Worm (Caenorhabditis elegans) whole organism, L1 larva: Measurements from ENCODE around the gene srx-17.

ENCODE experiments used
- F16B12.6 ChIP-seq: fragments of 150-350 bp; optimal IDR thresholded peaks from 2 replicates; lab custom pipeline; 2014; ENCODE audit warnings: missing biosample characterization, missing genetic modification characterization
- aha-1 ChIP-seq: fragments of 150-350 bp; optimal IDR thresholded peaks from 2 replicates; lab custom pipeline; 2014; ENCODE audit warnings: missing biosample characterization, missing genetic modification characterization
- alr-1 ChIP-seq: fragments of 200-800 bp; sonication (Bioruptor generic); optimal IDR thresholded peaks from 2 replicates; lab custom pipeline; 2018; ENCODE audit warnings: borderline replicate concordance, mild to moderate bottlenecking, missing genetic modification characterization, missing compliant biosample characterization
- aly-2 ChIP-seq: fragments of 150-350 bp; optimal IDR thresholded peaks from 2 replicates; lab custom pipeline; 2014; ENCODE audit warnings: missing biosample characterization, missing genetic modification characterization
- ceh-8 ChIP-seq: fragments of 200-800 bp; sonication (Bioruptor generic); optimal IDR thresholded peaks from 2 replicates; lab custom pipeline; 2018; ENCODE audit warnings: mild to moderate bottlenecking, missing genetic modification characterization, moderate library complexity, missing compliant biosample characterization
- dsc-1 ChIP-seq: sonication (generic microtip); optimal IDR thresholded peaks from 2 replicates; lab custom pipeline; 2016; ENCODE audit warnings: mild to moderate bottlenecking, missing genetic modification characterization, missing compliant biosample characterization
- efl-1 ChIP-seq, 4 experiments: fragments of 150-350 bp; optimal IDR thresholded peaks in 3 of 4; peaks in 1 of 4; 1 replicate in 1 of 4; 2 replicates in 3 of 4; lab custom pipeline; 2014; ENCODE audit warnings: missing biosample characterization in 2 of 4, missing genetic modification characterization in 2 of 4, missing genetic modification reagents in 2 of 4
- egl-13 ChIP-seq: sonication (generic microtip); optimal IDR thresholded peaks from 2 replicates; lab custom pipeline; 2016; ENCODE audit warnings: missing genotype, missing genetic modification reagents, missing genetic modification characterization, missing compliant biosample characterization
- fkh-4 ChIP-seq: sonication (generic microtip); optimal IDR thresholded peaks from 2 replicates; lab custom pipeline; 2016; ENCODE audit warnings: missing compliant biosample characterization, missing genetic modification characterization, borderline replicate concordance
- grh-1 ChIP-seq: fragments of 200-800 bp; sonication (Bioruptor generic); IDR thresholded peaks from 2 replicates; pipeline ENCODE4 v1.3.6; 2022; ENCODE audit warnings: missing genetic modification reagents, missing genetic modification characterization, missing compliant biosample characterization
- hlh-17 ChIP-seq: fragments of 200-800 bp; sonication (Bioruptor generic); optimal IDR thresholded peaks from 2 replicates; lab custom pipeline; 2018; ENCODE audit warnings: missing genetic modification characterization, mild to moderate bottlenecking, missing compliant biosample characterization, moderate library complexity, borderline replicate concordance
- hlh-4 ChIP-seq: sonication (generic microtip); optimal IDR thresholded peaks from 2 replicates; lab custom pipeline; 2016; ENCODE audit warnings: mild to moderate bottlenecking, missing genetic modification characterization, missing compliant biosample characterization
- hpl-2 ChIP-seq: fragments of 150-350 bp; optimal IDR thresholded peaks from 2 replicates; lab custom pipeline; 2014; ENCODE audit warnings: missing biosample characterization, missing genetic modification reagents, missing genetic modification characterization
- irx-1 ChIP-seq: sonication (generic microtip); optimal IDR thresholded peaks from 2 replicates; lab custom pipeline; 2016; ENCODE audit warnings: missing genetic modification characterization, missing compliant biosample characterization
- lin-13 ChIP-seq: fragments of 150-350 bp; optimal IDR thresholded peaks from 2 replicates; lab custom pipeline; 2014; ENCODE audit warnings: missing biosample characterization, missing genetic modification reagents, missing genetic modification characterization
- lin-14 ChIP-seq: fragments of 200-800 bp; sonication (Bioruptor generic); optimal IDR thresholded peaks from 2 replicates; lab custom pipeline; 2018; ENCODE audit warnings: mild to moderate bottlenecking, missing genetic modification characterization, moderate library complexity, missing compliant biosample characterization
- lir-3 ChIP-seq: sonication (generic microtip); optimal IDR thresholded peaks from 2 replicates; lab custom pipeline; 2016; ENCODE audit warnings: mild to moderate bottlenecking, missing genetic modification characterization, moderate library complexity, missing compliant biosample characterization; ENCODE audit not compliant: poor library complexity
- lsy-2 ChIP-seq, 2 experiments: fragments of 150-350 bp; optimal IDR thresholded peaks; 2 replicates each; lab custom pipeline; 2014; ENCODE audit warnings: missing biosample characterization in 2 of 2, missing genetic modification characterization in 2 of 2
- nhr-12 ChIP-seq: sonication (generic microtip); optimal IDR thresholded peaks from 2 replicates; lab custom pipeline; 2017; ENCODE audit warnings: missing biosample characterization, missing genetic modification characterization
- nhr-19 ChIP-seq: fragments of 200-800 bp; sonication (Bioruptor generic); conservative IDR thresholded peaks from 2 replicates; pipeline ENCODE4 v1.3.6; 2022; ENCODE audit warnings: missing genetic modification characterization, missing compliant biosample characterization
- nhr-20 ChIP-seq: sonication (generic microtip); optimal IDR thresholded peaks from 2 replicates; lab custom pipeline; 2016; ENCODE audit warnings: mild to moderate bottlenecking, missing genetic modification characterization, missing compliant biosample characterization
- nhr-237 ChIP-seq: fragments of 150-350 bp; optimal IDR thresholded peaks from 2 replicates; lab custom pipeline; 2014; ENCODE audit warnings: missing biosample characterization, missing genetic modification characterization
- nhr-28 ChIP-seq: fragments of 150-350 bp; optimal IDR thresholded peaks from 2 replicates; lab custom pipeline; 2014; ENCODE audit warnings: missing biosample characterization, missing genetic modification characterization
- nhr-47 ChIP-seq: sonication (generic microtip); optimal IDR thresholded peaks from 2 replicates; lab custom pipeline; 2016; ENCODE audit warnings: mild to moderate bottlenecking, missing genetic modification characterization, moderate library complexity, missing compliant biosample characterization
- nhr-71 ChIP-seq: sonication (generic microtip); optimal IDR thresholded peaks from 2 replicates; lab custom pipeline; 2016; ENCODE audit warnings: mild to moderate bottlenecking, missing genetic modification characterization, moderate library complexity, missing compliant biosample characterization
- nhr-76 ChIP-seq: sonication (generic microtip); optimal IDR thresholded peaks from 2 replicates; lab custom pipeline; 2017; ENCODE audit warnings: missing biosample characterization, missing genetic modification characterization
- nhr-77 ChIP-seq: fragments of 150-350 bp; optimal IDR thresholded peaks from 2 replicates; lab custom pipeline; 2014; ENCODE audit warnings: missing biosample characterization, missing genetic modification characterization
- pag-3 ChIP-seq: sonication (generic microtip); optimal IDR thresholded peaks from 2 replicates; lab custom pipeline; 2017; ENCODE audit warnings: missing genetic modification characterization, mild to moderate bottlenecking, missing compliant biosample characterization, antibody characterized with exemption, borderline replicate concordance; ENCODE audit not compliant: insufficient read depth
- pax-3 ChIP-seq: fragments of 200-800 bp; sonication (Bioruptor generic); optimal IDR thresholded peaks from 2 replicates; lab custom pipeline; 2018; ENCODE audit warnings: mild to moderate bottlenecking, missing genetic modification characterization, moderate library complexity, missing compliant biosample characterization
- rnt-1 ChIP-seq: sonication (generic microtip); optimal IDR thresholded peaks from 2 replicates; lab custom pipeline; 2016; ENCODE audit warnings: mild to moderate bottlenecking, missing genetic modification characterization, moderate library complexity, missing compliant biosample characterization
- skn-1 ChIP-seq: fragments of 150-350 bp; optimal IDR thresholded peaks from 2 replicates; lab custom pipeline; 2014; ENCODE audit warnings: missing biosample characterization, missing genetic modification characterization
- snpc-4 ChIP-seq: fragments of 150-350 bp; optimal IDR thresholded peaks from 2 replicates; lab custom pipeline; 2014; ENCODE audit warnings: missing biosample characterization, missing genetic modification characterization
- snu-23 ChIP-seq: sonication (generic microtip); optimal IDR thresholded peaks from 2 replicates; lab custom pipeline; 2016; ENCODE audit warnings: missing genetic modification characterization, missing compliant biosample characterization
- sptf-1 ChIP-seq: fragments of 150-350 bp; optimal IDR thresholded peaks from 2 replicates; lab custom pipeline; 2014; ENCODE audit warnings: missing biosample characterization, missing genetic modification characterization
- sup-37 ChIP-seq: fragments of 200-800 bp; sonication (Bioruptor generic); optimal IDR thresholded peaks from 2 replicates; lab custom pipeline; 2018; ENCODE audit warnings: mild to moderate bottlenecking, missing genetic modification characterization, missing compliant biosample characterization
- swsn-7 ChIP-seq: sonication (generic microtip); optimal IDR thresholded peaks from 2 replicates; lab custom pipeline; 2016; ENCODE audit warnings: missing genetic modification characterization, missing compliant biosample characterization
- tbx-2 ChIP-seq: sonication (generic microtip); optimal IDR thresholded peaks from 2 replicates; lab custom pipeline; 2016; ENCODE audit warnings: missing genetic modification characterization, missing compliant biosample characterization
- tlp-1 ChIP-seq: fragments of 150-350 bp; optimal IDR thresholded peaks from 2 replicates; lab custom pipeline; 2014; ENCODE audit warnings: missing biosample characterization, missing genetic modification characterization
- unc-86 ChIP-seq: sonication (generic microtip); optimal IDR thresholded peaks from 2 replicates; lab custom pipeline; 2016; ENCODE audit warnings: missing genetic modification characterization, missing compliant biosample characterization
- vab-15 ChIP-seq: sonication (generic microtip); optimal IDR thresholded peaks from 2 replicates; lab custom pipeline; 2017; ENCODE audit warnings: missing genotype, mild to moderate bottlenecking, missing genetic modification characterization, missing compliant biosample characterization
- zag-1 ChIP-seq: fragments of 150-350 bp; optimal IDR thresholded peaks from 2 replicates; lab custom pipeline; 2014; ENCODE audit warnings: missing biosample characterization, missing genetic modification characterization
- ztf-11 ChIP-seq, 2 experiments: sonication (generic microtip); optimal IDR thresholded peaks; 2 replicates each; lab custom pipeline; 2016 to 2017; ENCODE audit warnings: missing genetic modification characterization in 2 of 2, missing biosample characterization in 1 of 2, missing compliant biosample characterization in 1 of 2

The srx-17 gene

DNA sequence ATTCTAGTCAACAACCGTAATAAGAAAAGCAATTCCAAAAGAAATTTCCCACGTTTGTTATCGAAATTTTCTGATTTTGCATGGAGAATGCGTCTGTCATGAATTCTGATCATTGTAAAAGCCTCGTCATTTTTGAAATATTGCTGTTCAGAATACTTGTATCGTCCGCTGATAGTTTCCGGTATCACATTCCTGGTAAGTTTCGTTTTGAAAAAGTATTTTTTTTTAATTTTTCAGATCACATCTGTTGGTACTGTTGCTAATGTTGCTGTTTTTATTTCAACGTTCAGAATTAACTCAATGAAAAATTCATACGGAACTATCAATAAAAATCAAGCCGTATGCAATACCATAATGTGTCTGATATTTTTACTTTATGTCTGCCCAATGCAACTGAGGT is at the start of gene srx-17:
Gene srx-17, plus strand, starts transcription at position 301 of the 400 bp plus-strand sequence.
- TF ChIP-seq lsy-2 (tag; optimal IDR thresholded peaks at IDR 0.05; lab: Kevin White, UChicago) (no peak), efl-1 (optimal IDR thresholded peaks at IDR 0.05; lab: Kevin White, UChicago) (no peak), efl-1 (GFP tag; optimal IDR thresholded peaks at IDR 0.05 in 1 of 2; lab: Kevin White, UChicago) (peak in 1 of 2 experiments; percentile 29)

DNA sequence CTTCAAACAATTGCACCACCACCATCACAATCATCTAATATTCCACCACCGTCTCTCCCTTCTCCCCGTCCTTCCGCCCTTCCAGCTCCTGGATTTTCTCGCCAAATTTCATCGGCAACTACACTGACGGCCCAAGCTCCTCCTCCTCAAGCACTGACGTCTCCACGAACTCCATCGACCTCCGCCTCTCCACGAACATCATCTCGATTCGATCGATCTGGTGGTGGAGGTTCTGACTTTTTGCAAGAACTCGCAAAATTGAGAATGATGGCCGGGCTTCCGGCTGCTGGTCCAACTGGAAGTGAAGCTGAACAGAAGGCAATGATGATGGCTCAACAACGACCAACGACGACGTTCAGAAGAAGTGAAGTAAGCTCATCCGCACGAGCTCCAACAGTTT is 47.0 kb upstream of the srx-17 start:
- TF ChIP-seq sptf-1 (no peak), nhr-28 (tag; lab: Kevin White, UChicago) (no peak), hlh-17 (GFP tag; lab: Kevin White, UChicago) (no peak), vab-15 (no peak), skn-1 (tag; lab: Kevin White, UChicago) (no peak), efl-1 (optimal IDR thresholded peaks at IDR 0.05; lab: Kevin White, UChicago) (no peak), efl-1 (GFP tag; optimal IDR thresholded peaks at IDR 0.05 in 1 of 2; lab: Kevin White, UChicago) (no peak), lsy-2 (tag; optimal IDR thresholded peaks at IDR 0.05; lab: Kevin White, UChicago) (no peak), aha-1 (no peak), alr-1 (tag; lab: Kevin White, UChicago) (no peak), nhr-19 (GFP tag; lab: Robert Waterston, UW) (no peak), irx-1 (no peak), nhr-237 (tag; lab: Kevin White, UChicago) (no peak)

- TF ChIP-seq lin-13 (GFP tag; lab: Kevin White, UChicago) (no peak), sup-37 (GFP tag; lab: Kevin White, UChicago) (no peak), nhr-77 (tag; lab: Kevin White, UChicago) (no peak), swsn-7 (tag; lab: Kevin White, UChicago) (no peak), F16B12.6 (tag; lab: Kevin White, UChicago) (no peak), snpc-4 (tag; lab: Kevin White, UChicago) (no peak), lir-3 (tag; lab: Kevin White, UChicago) (peak; percentile 13), aly-2 (tag; lab: Kevin White, UChicago) (no peak), tlp-1 (no peak), ztf-11 (tag; optimal IDR thresholded peaks at IDR 0.05; lab: Kevin White, UChicago) (no peak), pag-3 (tag; lab: Kevin White, UChicago) (no peak), nhr-47 (tag; lab: Kevin White, UChicago) (no peak), lin-14 (GFP tag; lab: Kevin White, UChicago) (peak; percentile 17), fkh-4 (no peak), aha-1 (no peak), unc-86 (no peak), nhr-20 (peak; percentile 25), nhr-12 (tag; lab: Kevin White, UChicago) (no peak), tbx-2 (tag; lab: Kevin White, UChicago) (no peak), sptf-1 (no peak), grh-1 (no peak), ceh-8 (GFP tag; lab: Kevin White, UChicago) (no peak), alr-1 (tag; lab: Kevin White, UChicago) (no peak), rnt-1 (no peak), vab-15 (no peak), snu-23 (GFP tag; lab: Kevin White, UChicago) (peak; percentile 2), nhr-71 (peak; percentile 23), egl-13 (tag; lab: Kevin White, UChicago) (no peak), skn-1 (tag; lab: Kevin White, UChicago) (no peak), hpl-2 (GFP tag; lab: Kevin White, UChicago) (no peak), pax-3 (tag; lab: Kevin White, UChicago) (peak; percentile 48), dsc-1 (tag; lab: Kevin White, UChicago) (no peak), nhr-19 (GFP tag; lab: Robert Waterston, UW) (peak; percentile 29; the same call in 1 of the 2 replicates), hlh-4 (tag; lab: Kevin White, UChicago) (no peak), efl-1 (optimal IDR thresholded peaks at IDR 0.05; lab: Kevin White, UChicago) (no peak), efl-1 (GFP tag; optimal IDR thresholded peaks at IDR 0.05 in 1 of 2; lab: Kevin White, UChicago) (no peak), nhr-76 (no peak), zag-1 (tag; lab: Kevin White, UChicago) (no peak)
These were observed 44.7 kb upstream of the srx-17 start, which contains the start of gene twk-32 for ce11 chrV:13796246-13796776. Gene twk-32 (plus strand): TSS chrV:13796641.
